Worm (Caenorhabditis elegans) whole organism, mixed stage, embryonic: ENCODE data around the gene F45D3.4.

Source experiments
- elt-3 ChIP-seq: fragments of 150-350 bp; optimal IDR thresholded peaks from 2 replicates; lab custom pipeline; 2014; ENCODE audit warnings: missing biosample characterization, missing genetic modification characterization
- lin-13 ChIP-seq: fragments of 150-350 bp; optimal IDR thresholded peaks from 2 replicates; lab custom pipeline; 2014; ENCODE audit warnings: missing biosample characterization, missing genetic modification characterization
- lsy-2 ChIP-seq: fragments of 150-350 bp; optimal IDR thresholded peaks from 2 replicates; lab custom pipeline; 2014; ENCODE audit warnings: missing biosample characterization, missing genetic modification characterization
- nhr-28 ChIP-seq: fragments of 150-350 bp; optimal IDR thresholded peaks from 2 replicates; lab custom pipeline; 2014; ENCODE audit warnings: missing biosample characterization, missing genetic modification characterization
- unc-39 ChIP-seq: fragments of 150-350 bp; optimal IDR thresholded peaks from 2 replicates; lab custom pipeline; 2014; ENCODE audit warnings: missing biosample characterization, missing genetic modification characterization

DNA sequence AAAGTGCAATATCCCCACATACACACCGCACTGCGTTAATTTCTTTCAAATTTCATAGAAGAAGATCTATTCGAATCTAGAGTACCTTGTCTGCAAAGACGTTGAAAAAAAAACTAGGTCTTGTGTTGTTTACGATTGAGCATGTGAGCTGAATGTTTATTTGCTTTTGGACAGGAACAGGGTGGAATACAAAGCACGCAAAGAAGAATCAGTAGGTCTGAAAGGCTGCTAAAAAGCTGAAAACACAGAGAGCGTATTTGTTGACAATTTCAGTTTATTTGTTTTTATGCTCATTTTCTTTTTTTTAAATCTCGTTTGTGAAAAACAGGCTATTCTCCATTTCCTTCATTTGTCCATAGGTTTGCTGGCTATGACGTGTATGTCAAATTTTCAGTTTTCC lies 18.1 kb downstream of the F45D3.4 start:
- TF ChIP-seq elt-3 (tag; lab: Kevin White, UChicago) (no peak), lsy-2 (no peak), lin-13 (tag; lab: Kevin White, UChicago) (no peak), nhr-28 (no peak), unc-39 (tag; lab: Kevin White, UChicago) (no peak)
